Fruit fly (Drosophila melanogaster) whole organism, wandering third instar larva: Measurements from ENCODE around the gene CG12885.

Experiments used
- Dfd ChIP-seq: fragments of >200 bp; optimal IDR thresholded peaks from 2 replicates; lab custom pipeline; 2017; ENCODE audit warnings: missing biosample characterization, missing genetic modification characterization
- Jra ChIP-seq: sonication (Bioruptor generic); optimal IDR thresholded peaks from 2 replicates; lab custom pipeline; 2016; ENCODE audit warnings: missing biosample characterization, missing genetic modification characterization
- OdsH ChIP-seq: fragments of 200-800 bp; sonication (Bioruptor generic); optimal IDR thresholded peaks from 2 replicates; lab custom pipeline; 2016; ENCODE audit warnings: missing biosample characterization, mild to moderate bottlenecking, missing genetic modification characterization
- dmrt93B ChIP-seq: fragments of 200-800 bp; sonication (Bioruptor generic); optimal IDR thresholded peaks from 2 replicates; lab custom pipeline; 2018; ENCODE audit warnings: missing biosample characterization, mild to moderate bottlenecking, missing genetic modification characterization

DNA sequence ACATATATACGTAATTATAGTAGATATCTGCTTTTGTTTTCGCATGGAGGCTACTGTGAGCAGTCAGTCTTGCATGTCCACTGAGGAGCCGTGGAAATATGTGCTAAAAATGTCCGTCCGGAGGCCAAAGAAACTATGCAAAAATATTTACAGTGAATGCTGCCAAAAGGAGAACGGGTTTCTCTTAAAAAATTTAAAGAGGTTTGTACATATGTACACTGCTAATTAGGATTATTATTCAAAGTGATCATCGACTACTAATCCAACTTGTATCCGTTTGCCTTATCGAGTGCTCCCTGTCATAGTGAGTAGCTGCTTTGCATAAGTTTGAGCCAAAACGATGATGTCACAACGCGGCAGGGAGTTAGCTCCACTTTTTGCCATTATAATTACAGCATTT is 36.3 kb downstream of the CG12885 start:
- no peak for TF ChIP-seq Jra (GFP tag; lab: Kevin White, UChicago)
- peak; percentile 41 for TF ChIP-seq dmrt93B (GFP tag; lab: Kevin White, UChicago)
- TF ChIP-seq OdsH (GFP tag; lab: Kevin White, UChicago): peak; percentile 12
- TF ChIP-seq Dfd (GFP tag; lab: Kevin White, UChicago): no peak
